Worm (Caenorhabditis elegans) whole organism, late embryonic: ENCODE data around the gene Y73C8C.8.

ENCODE experiments used
- F13H6.1 ChIP-seq: sonication (generic microtip); optimal IDR thresholded peaks from 2 replicates; lab custom pipeline; 2016; ENCODE audit warnings: missing genetic modification characterization, missing compliant biosample characterization
- T23F11.4 ChIP-seq: fragments of 200-800 bp; sonication (Bioruptor generic); optimal IDR thresholded peaks from 2 replicates; lab custom pipeline; 2018; ENCODE audit warnings: mild to moderate bottlenecking, missing genetic modification characterization, missing compliant biosample characterization
- ahr-1 ChIP-seq: sonication (generic microtip); optimal IDR thresholded peaks from 2 replicates; lab custom pipeline; 2016; ENCODE audit warnings: missing genetic modification characterization, missing compliant biosample characterization
- ama-1 ChIP-seq: fragments of 150-350 bp; optimal IDR thresholded peaks from 2 replicates; lab custom pipeline; 2014
- ceh-24 ChIP-seq: sonication (generic microtip); optimal IDR thresholded peaks from 2 replicates; lab custom pipeline; 2016; ENCODE audit warnings: mild to moderate bottlenecking, missing genetic modification characterization, missing compliant biosample characterization
- ceh-31 ChIP-seq: sonication (generic microtip); optimal IDR thresholded peaks from 2 replicates; lab custom pipeline; 2016; ENCODE audit warnings: missing genetic modification characterization, missing compliant biosample characterization
- dve-1 ChIP-seq: sonication (generic microtip); optimal IDR thresholded peaks from 2 replicates; lab custom pipeline; 2017; ENCODE audit warnings: antibody characterized with exemption, mild to moderate bottlenecking, missing genetic modification characterization, missing compliant biosample characterization
- ets-4 ChIP-seq: sonication (generic microtip); optimal IDR thresholded peaks from 2 replicates; lab custom pipeline; 2016; ENCODE audit warnings: missing genetic modification characterization, missing compliant biosample characterization
- fax-1 ChIP-seq: sonication (generic microtip); optimal IDR thresholded peaks from 2 replicates; lab custom pipeline; 2016; ENCODE audit warnings: missing genotype, missing genetic modification characterization, missing compliant biosample characterization
- hlh-6 ChIP-seq: sonication (generic microtip); optimal IDR thresholded peaks from 2 replicates; lab custom pipeline; 2016; ENCODE audit warnings: missing genotype, missing genetic modification characterization, missing compliant biosample characterization
- nfya-1 ChIP-seq: sonication (generic microtip); optimal IDR thresholded peaks from 2 replicates; lab custom pipeline; 2017; ENCODE audit warnings: missing genetic modification characterization, mild to moderate bottlenecking, missing compliant biosample characterization, antibody characterized with exemption, moderate library complexity
- pax-1 ChIP-seq: fragments of 150-350 bp; optimal IDR thresholded peaks from 2 replicates; lab custom pipeline; 2014; ENCODE audit warnings: missing biosample characterization, missing genetic modification characterization
- pha-4 ChIP-seq: fragments of 150-350 bp; optimal IDR thresholded peaks from 2 replicates; lab custom pipeline; 2018; ENCODE audit warnings: missing biosample characterization, missing genetic modification reagents, missing genetic modification characterization
- unc-86 ChIP-seq: sonication (generic microtip); optimal IDR thresholded peaks from 2 replicates; lab custom pipeline; 2016; ENCODE audit warnings: missing genetic modification characterization, missing compliant biosample characterization

ce11 chrV:3069101-3069500, 44.5 kb downstream of the Y73C8C.8 start, which contains the start of gene str-40:
- TF ChIP-seq pax-1 (no peak), ceh-24 (tag; lab: Kevin White, UChicago) (no peak), T23F11.4 (GFP tag; lab: Kevin White, UChicago) (no peak), ceh-31 (tag; lab: Kevin White, UChicago) (no peak), unc-86 (tag; lab: Kevin White, UChicago) (no peak), nfya-1 (tag; lab: Kevin White, UChicago) (no peak), fax-1 (tag; lab: Kevin White, UChicago) (no peak), ets-4 (tag; lab: Kevin White, UChicago) (no peak), F13H6.1 (tag; lab: Kevin White, UChicago) (no peak), hlh-6 (tag; lab: Kevin White, UChicago) (no peak), dve-1 (tag; lab: Kevin White, UChicago) (no peak), ama-1 (lab: Kevin White, UChicago) (no peak), pha-4 (tag; lab: Kevin White, UChicago) (no peak), ahr-1 (tag; lab: Kevin White, UChicago) (no peak)
